Fruit fly (Drosophila melanogaster) whole organism, prepupa: ENCODE data around the gene Mnat9.

Source experiments
- CG11294 ChIP-seq: fragments of 200-800 bp; sonication (Bioruptor generic); IDR thresholded peaks from 2 replicates; pipeline ENCODE4 v1.3.6; 2022; ENCODE audit warnings: missing biosample characterization, missing genetic modification characterization
- esn ChIP-seq: fragments of 200-800 bp; sonication (Bioruptor generic); optimal IDR thresholded peaks from 2 replicates; lab custom pipeline; 2016; ENCODE audit warnings: missing biosample characterization, mild to moderate bottlenecking, missing genetic modification characterization, moderate library complexity

dm6 chr3R:31565738-31566137, 50.2 kb downstream of the Mnat9 start:
- no peak for TF ChIP-seq esn (GFP tag; lab: Kevin White, UChicago)
- TF ChIP-seq CG11294: no peak
